Fruit fly (Drosophila melanogaster): Measurements from ENCODE around the gene mRpL2.

Gene mRpL2

DNA sequence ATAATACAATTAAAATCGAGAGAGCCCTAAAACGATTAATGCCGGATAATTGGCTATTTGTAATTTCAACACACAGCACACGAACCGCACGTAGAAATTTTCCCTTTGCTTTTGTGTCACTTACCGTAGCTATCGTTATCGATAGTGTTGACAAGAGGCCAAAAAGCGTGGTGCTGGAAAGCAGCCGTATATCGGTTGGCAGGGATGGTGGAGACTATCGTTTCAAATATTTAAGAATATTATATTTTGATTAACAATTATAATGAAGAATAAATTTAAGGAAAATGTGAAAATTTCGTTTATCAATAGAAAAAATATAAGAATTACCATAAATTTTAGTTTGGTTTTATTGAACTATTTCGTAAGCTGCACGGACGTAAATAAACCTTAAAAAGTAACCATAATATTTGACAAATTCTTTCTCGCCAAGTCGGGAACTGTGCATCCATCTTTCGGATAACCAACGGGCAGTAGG is 27.6 kb upstream of the mRpL2 start, which contains the start of gene JIL-1 (continued):
- TF ChIP-seq klu (GFP tag; IDR thresholded peaks at IDR 0.05) (no peak), fd102C (GFP tag; optimal IDR thresholded peaks at IDR 0.05) (no peak), D19B (GFP tag; optimal IDR thresholded peaks at IDR 0.05) (no peak), ci (GFP tag; IDR thresholded peaks at IDR 0.05) (peak; percentile 78), chn (GFP tag; optimal IDR thresholded peaks at IDR 0.05) (peak; percentile 50), da (GFP tag; optimal IDR thresholded peaks at IDR 0.05) (no peak), sna (GFP tag; IDR thresholded peaks at IDR 0.05; ENCODE audit: partially characterized antibody) (peak; percentile 64), HmgD (GFP tag; optimal IDR thresholded peaks at IDR 0.05) (no peak), onecut (GFP tag; IDR thresholded peaks at IDR 0.05) (peak; percentile 56), CG34422 (GFP tag; IDR thresholded peaks at IDR 0.05) (peak; percentile 81), CG4360 (GFP tag; IDR thresholded peaks at IDR 0.05) (peak; percentile 44), tll (GFP tag; optimal IDR thresholded peaks at IDR 0.05) (no peak), ac (GFP tag; optimal IDR thresholded peaks at IDR 0.05) (no peak), CG7786 (GFP tag; optimal IDR thresholded peaks at IDR 0.05) (peak; percentile 37), h (optimal IDR thresholded peaks at IDR 0.05) (no peak), CoRest (tag; optimal IDR thresholded peaks at IDR 0.05) (peak; percentile 60), CG31224 (GFP tag; IDR thresholded peaks at IDR 0.05) (peak; percentile 65), CG14667 (GFP tag; IDR thresholded peaks at IDR 0.05) (peak; percentile 41; the same call in 1 of the 2 replicates), ERR (GFP tag; optimal IDR thresholded peaks at IDR 0.05) (no peak), br (optimal IDR thresholded peaks at IDR 0.05) (no peak), CG13123 (GFP tag; optimal IDR thresholded peaks at IDR 0.05) (peak; percentile 39), Hmx (GFP tag; optimal IDR thresholded peaks at IDR 0.05) (no peak), Blimp-1 (GFP tag; optimal IDR thresholded peaks at IDR 0.05) (peak; percentile 39), CG6813 (GFP tag; optimal IDR thresholded peaks at IDR 0.05) (no peak), sens (GFP tag) (peak; percentile 84), bsh (GFP tag; optimal IDR thresholded peaks at IDR 0.05) (peak in 1 of 2 experiments; percentile 31), HLHmδ (GFP tag; optimal IDR thresholded peaks at IDR 0.05) (peak; percentile 10), Lpt (GFP tag; optimal IDR thresholded peaks at IDR 0.05) (no peak), CG13296 (GFP tag; optimal IDR thresholded peaks at IDR 0.05) (peak; percentile 47), PHDP (tag; optimal IDR thresholded peaks at IDR 0.05) (peak; percentile 43), gcm2 (GFP tag; optimal IDR thresholded peaks at IDR 0.05) (no peak), CG7271 (tag; optimal IDR thresholded peaks at IDR 0.05) (no peak), CG9797 (GFP tag; optimal IDR thresholded peaks at IDR 0.05) (peak; percentile 18), salm (tag; optimal IDR thresholded peaks at IDR 0.05) (no peak), GATAe (GFP tag; conservative IDR thresholded peaks at IDR 0.05) (no peak), Sox102F (GFP tag; optimal IDR thresholded peaks at IDR 0.05) (peak; percentile 42), Dek (tag; optimal IDR thresholded peaks at IDR 0.05) (peak; percentile 65), oc (tag; optimal IDR thresholded peaks at IDR 0.05) (peak; percentile 17), Doc2 (GFP tag; IDR thresholded peaks at IDR 0.05) (no peak), CG1233 (GFP tag; optimal IDR thresholded peaks at IDR 0.05) (peak; percentile 56), ems (GFP tag; optimal IDR thresholded peaks at IDR 0.05) (peak; percentile 51), CkIIα-i1 (GFP tag; IDR thresholded peaks at IDR 0.05) (no peak), CG18599 (GFP tag; optimal IDR thresholded peaks at IDR 0.05) (peak; percentile 72), CG6683 (GFP tag; optimal IDR thresholded peaks at IDR 0.05) (no peak), CG5180 (GFP tag; optimal IDR thresholded peaks at IDR 0.05) (no peak), CG10431 (GFP tag; optimal IDR thresholded peaks at IDR 0.05) (peak; percentile 4), CG7987 (GFP tag; optimal IDR thresholded peaks at IDR 0.05) (peak; percentile 2), CrebB (tag; optimal IDR thresholded peaks at IDR 0.05) (no peak), B-H1 (GFP tag; IDR thresholded peaks at IDR 0.05) (no peak), toy (GFP tag; IDR thresholded peaks at IDR 0.05) (peak; percentile 43; the same call in 1 of the 2 replicates)

All from whole organism, embryonic.